Fruit fly (Drosophila melanogaster) whole organism, embryonic: ENCODE measurements around the gene Mbs.

ENCODE experiments used
- Atf-2 ChIP-seq: fragments of 200-800 bp; sonication (Bioruptor generic); optimal IDR thresholded peaks from 2 replicates; lab custom pipeline; 2016; ENCODE audit warnings: missing biosample characterization, missing genetic modification characterization
- CG10209 ChIP-seq: fragments of 200-800 bp; sonication (Bioruptor generic); optimal IDR thresholded peaks from 3 replicates; lab custom pipeline; 2017; ENCODE audit warnings: missing biosample characterization, mild to moderate bottlenecking, missing genetic modification characterization, missing genetic modification reagents
- CG10321 ChIP-seq: fragments of 200-800 bp; sonication (Bioruptor generic); IDR thresholded peaks from 2 replicates; pipeline ENCODE4 v1.3.6; 2022; ENCODE audit warnings: missing biosample characterization, missing genetic modification characterization
- CG10366 ChIP-seq: fragments of 200-800 bp; sonication (Bioruptor generic); IDR thresholded peaks from 2 replicates; pipeline ENCODE4 v1.3.6; 2022; ENCODE audit warnings: missing biosample characterization, missing genetic modification characterization
- CG10565 ChIP-seq: fragments of 200-800 bp; sonication (Bioruptor generic); optimal IDR thresholded peaks from 3 replicates; lab custom pipeline; 2016; ENCODE audit warnings: missing biosample characterization, mild to moderate bottlenecking, missing genetic modification characterization
- CG12299 ChIP-seq: fragments of 200-800 bp; sonication (Bioruptor generic); optimal IDR thresholded peaks from 2 replicates; lab custom pipeline; 2018; ENCODE audit warnings: missing biosample characterization, mild to moderate bottlenecking, missing genetic modification characterization
- CG13624 ChIP-seq: fragments of 200-800 bp; sonication (Bioruptor generic); optimal IDR thresholded peaks from 2 replicates; lab custom pipeline; 2016; ENCODE audit warnings: missing biosample characterization, missing genetic modification characterization
- CG16779 ChIP-seq: fragments of 200-800 bp; sonication (Bioruptor generic); IDR thresholded peaks from 2 replicates; pipeline ENCODE4 v1.3.6; 2022; ENCODE audit warnings: missing biosample characterization, missing genetic modification characterization
- CG16863 ChIP-seq: fragments of 200-800 bp; sonication (Bioruptor generic); optimal IDR thresholded peaks from 3 replicates; lab custom pipeline; 2016; ENCODE audit warnings: missing biosample characterization, missing genetic modification characterization
- CG17359 ChIP-seq: fragments of 200-800 bp; sonication (Bioruptor generic); optimal IDR thresholded peaks from 3 replicates; lab custom pipeline; 2018; ENCODE audit warnings: missing biosample characterization, mild to moderate bottlenecking, missing genetic modification characterization, moderate library complexity
- CG17802 ChIP-seq: fragments of 200-800 bp; sonication (Bioruptor generic); optimal IDR thresholded peaks from 2 replicates; lab custom pipeline; 2018; ENCODE audit warnings: missing biosample characterization, mild to moderate bottlenecking, missing genetic modification characterization, moderate library complexity
- CG18476 ChIP-seq: fragments of 200-800 bp; sonication (Bioruptor generic); optimal IDR thresholded peaks from 2 replicates; lab custom pipeline; 2016; ENCODE audit warnings: missing biosample characterization, mild to moderate bottlenecking, missing genetic modification characterization
- CG18619 ChIP-seq: fragments of 200-800 bp; sonication (Bioruptor generic); optimal IDR thresholded peaks from 3 replicates; lab custom pipeline; 2017; ENCODE audit warnings: missing biosample characterization, mild to moderate bottlenecking, missing genetic modification characterization
- CG30403 ChIP-seq: fragments of 200-800 bp; sonication (Bioruptor generic); optimal IDR thresholded peaks from 3 replicates; lab custom pipeline; 2016; ENCODE audit warnings: missing biosample characterization, missing genetic modification characterization
- CG3065 ChIP-seq: fragments of 200-800 bp; sonication (Bioruptor generic); optimal IDR thresholded peaks from 2 replicates; lab custom pipeline; 2016; ENCODE audit warnings: missing biosample characterization, missing genetic modification characterization
- CG31365 ChIP-seq: fragments of 200-800 bp; sonication (Bioruptor generic); optimal IDR thresholded peaks from 2 replicates; lab custom pipeline; 2018; ENCODE audit warnings: missing biosample characterization, mild to moderate bottlenecking, missing genetic modification characterization
- CG4730 ChIP-seq: fragments of 200-800 bp; sonication (Bioruptor generic); IDR thresholded peaks from 2 replicates; pipeline ENCODE4 v1.3.6; 2022; ENCODE audit warnings: missing biosample characterization, missing genetic modification characterization
- CG6791 ChIP-seq: fragments of 200-800 bp; sonication (Bioruptor generic); IDR thresholded peaks from 3 replicates; pipeline ENCODE4 v1.3.6; 2022; ENCODE audit warnings: missing biosample characterization, missing genetic modification characterization; ENCODE audit not compliant: partially characterized antibody
- CG7372 ChIP-seq: fragments of 200-800 bp; sonication (Bioruptor generic); IDR thresholded peaks from 2 replicates; pipeline ENCODE4 v1.3.6; 2022; ENCODE audit warnings: missing biosample characterization, missing genetic modification characterization
- CG9437 ChIP-seq: fragments of 200-800 bp; sonication (Bioruptor generic); optimal IDR thresholded peaks from 2 replicates; lab custom pipeline; 2018; ENCODE audit warnings: missing biosample characterization, mild to moderate bottlenecking, missing genetic modification characterization
- CG9797 ChIP-seq: fragments of 200-800 bp; sonication (Bioruptor generic); optimal IDR thresholded peaks from 3 replicates; lab custom pipeline; 2018; ENCODE audit warnings: missing biosample characterization, mild to moderate bottlenecking, missing genetic modification characterization
- CoRest ChIP-seq: fragments of 200-800 bp; sonication (Bioruptor generic); optimal IDR thresholded peaks from 3 replicates; lab custom pipeline; 2018; ENCODE audit warnings: missing biosample characterization, mild to moderate bottlenecking, missing genetic modification characterization, moderate library complexity
- E2f1 ChIP-seq: fragments of 200-800 bp; sonication (Bioruptor generic); IDR thresholded peaks from 2 replicates; pipeline ENCODE4 v1.3.6; 2022; ENCODE audit warnings: missing biosample characterization, missing genetic modification characterization
- Fer3 ChIP-seq: fragments of 200-800 bp; sonication (Bioruptor generic); optimal IDR thresholded peaks from 2 replicates; lab custom pipeline; 2018; ENCODE audit warnings: missing biosample characterization, mild to moderate bottlenecking, missing genetic modification characterization, moderate library complexity
- Med ChIP-seq: fragments of 200-800 bp; sonication (Bioruptor generic); peaks from one replicate; lab custom pipeline; 2016; ENCODE audit warnings: missing biosample characterization, missing genetic modification characterization, mild to moderate bottlenecking, inconsistent platforms, moderate library complexity
- Mes4 ChIP-seq: fragments of 200-800 bp; sonication (Bioruptor generic); optimal IDR thresholded peaks from 2 replicates; lab custom pipeline; 2016; ENCODE audit warnings: missing biosample characterization, missing genetic modification characterization
- NC2α ChIP-seq: fragments of 200-800 bp; sonication (Bioruptor generic); optimal IDR thresholded peaks from 2 replicates; lab custom pipeline; 2016; ENCODE audit warnings: missing biosample characterization, missing genetic modification characterization
- Neu2 ChIP-seq: fragments of 200-800 bp; sonication (Bioruptor generic); optimal IDR thresholded peaks from 3 replicates; lab custom pipeline; 2016; ENCODE audit warnings: missing biosample characterization, missing genetic modification characterization, borderline replicate concordance
- Sry-β ChIP-seq: fragments of 200-800 bp; sonication (Bioruptor generic); optimal IDR thresholded peaks from 2 replicates; lab custom pipeline; 2018; ENCODE audit warnings: missing biosample characterization, mild to moderate bottlenecking, missing genetic modification characterization, moderate library complexity
- Sry-δ ChIP-seq: fragments of 200-800 bp; sonication (Bioruptor generic); optimal IDR thresholded peaks from 2 replicates; lab custom pipeline; 2016; ENCODE audit warnings: missing biosample characterization, missing genetic modification characterization
- Usf ChIP-seq: fragments of 200-800 bp; sonication (Bioruptor generic); optimal IDR thresholded peaks from 2 replicates; lab custom pipeline; 2017; ENCODE audit warnings: missing genotype, missing biosample characterization, missing genetic modification characterization
- ac ChIP-seq: fragments of 200-800 bp; sonication (Bioruptor generic); optimal IDR thresholded peaks from 3 replicates; lab custom pipeline; 2017; ENCODE audit warnings: missing biosample characterization, mild to moderate bottlenecking, missing genetic modification characterization
- bsh ChIP-seq, 2 experiments: fragments of 200-800 bp; sonication (Bioruptor generic); optimal IDR thresholded peaks; 2 replicates each; lab custom pipeline; 2017 to 2018; ENCODE audit warnings: mild to moderate bottlenecking in 2 of 2, missing biosample characterization in 2 of 2, missing genetic modification characterization in 2 of 2, moderate library complexity in 1 of 2
- dati ChIP-seq: fragments of 200-800 bp; sonication (Bioruptor generic); IDR thresholded peaks from 2 replicates; pipeline ENCODE4 v1.3.6; 2022; ENCODE audit warnings: missing biosample characterization, missing genetic modification characterization
- dmrt11E ChIP-seq: fragments of 200-800 bp; sonication (Bioruptor generic); optimal IDR thresholded peaks from 3 replicates; lab custom pipeline; 2018; ENCODE audit warnings: missing biosample characterization, mild to moderate bottlenecking, missing genetic modification characterization, moderate library complexity
- dysf ChIP-seq: fragments of 200-800 bp; sonication (Bioruptor generic); IDR thresholded peaks from 3 replicates; pipeline ENCODE4 v1.3.6; 2022; ENCODE audit warnings: missing biosample characterization, missing genetic modification characterization
- en ChIP-seq: fragments of 200-800 bp; sonication (Bioruptor generic); optimal IDR thresholded peaks from 2 replicates; lab custom pipeline; 2016; ENCODE audit warnings: missing biosample characterization, missing genetic modification characterization
- exex ChIP-seq: fragments of 200-800 bp; sonication (Bioruptor generic); optimal IDR thresholded peaks from 4 replicates; lab custom pipeline; 2018; ENCODE audit warnings: missing biosample characterization, mild to moderate bottlenecking, missing genetic modification characterization, moderate library complexity
- eyg ChIP-seq: fragments of 200-800 bp; sonication (Bioruptor generic); optimal IDR thresholded peaks from 3 replicates; lab custom pipeline; 2016; ENCODE audit warnings: missing biosample characterization, missing genetic modification characterization
- fd64A ChIP-seq: fragments of 200-800 bp; sonication (Bioruptor generic); optimal IDR thresholded peaks from 3 replicates; lab custom pipeline; 2018; ENCODE audit warnings: missing biosample characterization, mild to moderate bottlenecking, missing genetic modification characterization
- gro ChIP-seq: fragments of 200-800 bp; sonication (Bioruptor generic); optimal IDR thresholded peaks from 2 replicates; lab custom pipeline; 2016; ENCODE audit warnings: missing biosample characterization, missing genetic modification characterization
- gt ChIP-seq: fragments of 200-800 bp; sonication (Bioruptor generic); IDR thresholded peaks from 2 replicates; pipeline ENCODE4 v1.3.6; 2022; ENCODE audit warnings: missing biosample characterization, missing genetic modification characterization
- jigr1 ChIP-seq: fragments of 200-800 bp; sonication (Bioruptor generic); IDR thresholded peaks from 3 replicates; pipeline ENCODE4 v1.3.6; 2022; ENCODE audit warnings: missing biosample characterization, missing genetic modification characterization
- luna ChIP-seq: fragments of 200-800 bp; sonication (Bioruptor generic); optimal IDR thresholded peaks from 2 replicates; lab custom pipeline; 2016; ENCODE audit warnings: missing biosample characterization, missing genetic modification characterization
- slbo ChIP-seq: fragments of 200-800 bp; sonication (Bioruptor generic); IDR thresholded peaks from 2 replicates; pipeline ENCODE4 v1.3.6; 2022; ENCODE audit warnings: missing biosample characterization, missing genetic modification characterization
- so ChIP-seq: fragments of 200-800 bp; sonication (Bioruptor generic); IDR thresholded peaks from 3 replicates; pipeline ENCODE4 v1.3.6; 2022; ENCODE audit warnings: missing biosample characterization, missing genetic modification characterization
- unpg ChIP-seq: fragments of 200-800 bp; sonication (Bioruptor generic); optimal IDR thresholded peaks from 3 replicates; lab custom pipeline; 2018; ENCODE audit warnings: missing biosample characterization, mild to moderate bottlenecking, missing genetic modification characterization, moderate library complexity
- zen ChIP-seq: fragments of 200-800 bp; sonication (Bioruptor generic); optimal IDR thresholded peaks from 3 replicates; lab custom pipeline; 2018; ENCODE audit warnings: missing biosample characterization, mild to moderate bottlenecking, missing genetic modification characterization, moderate library complexity
- zfh1 ChIP-seq: fragments of 200-800 bp; sonication (Bioruptor generic); IDR thresholded peaks from 3 replicates; pipeline ENCODE4 v1.3.6; 2022; ENCODE audit warnings: missing biosample characterization, missing genetic modification characterization

The Mbs gene

dm6 chr3L:16011319-16012210, 40.2 kb upstream of the Mbs start, which contains the start of gene mib1 (continued):
- TF ChIP-seq CG6791 (GFP tag; lab: Robert Waterston, UW) (peak; percentile 93), exex (tag; lab: Kevin White, UChicago) (no peak), gt (no peak), CG18619 (GFP tag; lab: Kevin White, UChicago) (no peak), zfh1 (peak; percentile 35; the same call in 2 of the 3 replicates), Sry-δ (GFP tag; lab: Kevin White, UChicago) (peak; percentile 79), eyg (GFP tag; lab: Kevin White, UChicago) (no peak), Atf-2 (GFP tag; lab: Kevin White, UChicago) (no peak), luna (GFP tag; lab: Kevin White, UChicago) (no peak), Usf (GFP tag; lab: Kevin White, UChicago) (no peak), CG10209 (GFP tag; lab: Kevin White, UChicago) (no peak), CG31365 (tag; lab: Kevin White, UChicago) (peak; percentile 60), CG16863 (no peak), bsh (GFP tag; optimal IDR thresholded peaks at IDR 0.05; lab: Kevin White, UChicago) (no peak), Sry-β (GFP tag; lab: Kevin White, UChicago) (peak; percentile 58), jigr1 (GFP tag; lab: Robert Waterston, UW) (no peak), NC2α (no peak), CG4730 (GFP tag; lab: Robert Waterston, UW) (no peak), Med (peak; percentile 91), gro (GFP tag; lab: Kevin White, UChicago) (peak; percentile 61), CG9437 (peak; percentile 65), CG10565 (GFP tag; lab: Kevin White, UChicago) (no peak), CG13624 (GFP tag; lab: Kevin White, UChicago) (peak; percentile 50), dmrt11E (tag; lab: Kevin White, UChicago) (peak; percentile 1), so (GFP tag; lab: Robert Waterston, UW) (0 out of 3 replicates have a peak, but pooled peaks have one; percentile 35), zen (tag; lab: Kevin White, UChicago) (no peak), Neu2 (GFP tag; lab: Kevin White, UChicago) (no peak), Mes4 (GFP tag; lab: Kevin White, UChicago) (no peak), CG30403 (GFP tag; lab: Kevin White, UChicago) (peak; percentile 5), unpg (GFP tag; lab: Kevin White, UChicago) (no peak), CG17802 (tag; lab: Kevin White, UChicago) (no peak), CG17359 (tag; lab: Kevin White, UChicago) (no peak), dati (GFP tag; lab: Robert Waterston, UW) (no peak), CG18476 (GFP tag; lab: Kevin White, UChicago) (no peak), CG7372 (GFP tag; lab: Robert Waterston, UW) (no peak), CG3065 (GFP tag; lab: Kevin White, UChicago) (no peak), en (GFP tag; lab: Kevin White, UChicago) (no peak), E2f1 (GFP tag; lab: Robert Waterston, UW) (no peak), fd64A (GFP tag; lab: Kevin White, UChicago) (no peak), CG16779 (GFP tag; lab: Robert Waterston, UW) (no peak), slbo (GFP tag; lab: Robert Waterston, UW) (peak; percentile 62; the same call in 1 of the 2 replicates), CoRest (tag; lab: Kevin White, UChicago) (peak; percentile 39), Fer3 (tag; lab: Kevin White, UChicago) (no peak), CG10321 (no peak), dysf (GFP tag; lab: Robert Waterston, UW) (peak; percentile 27; the same call in 1 of the 3 replicates), CG12299 (peak; percentile 47), CG9797 (GFP tag; lab: Kevin White, UChicago) (peak; percentile 99), CG10366 (GFP tag; lab: Robert Waterston, UW) (no peak), ac (peak; percentile 4)
